Worm (Caenorhabditis elegans) whole organism, L3 larva: Measurements from ENCODE around the gene unc-93.

ENCODE experiments used
- ZK546.5 ChIP-seq: sonication (generic microtip); optimal IDR thresholded peaks from 2 replicates; lab custom pipeline; 2017; ENCODE audit warnings: missing biosample characterization, missing genetic modification characterization
- ceh-28 ChIP-seq: fragments of 150-350 bp; optimal IDR thresholded peaks from 2 replicates; lab custom pipeline; 2014; ENCODE audit warnings: missing biosample characterization, missing genetic modification reagents, missing genetic modification characterization
- hmg-11 ChIP-seq: sonication (generic microtip); optimal IDR thresholded peaks from 2 replicates; lab custom pipeline; 2016; ENCODE audit warnings: missing genetic modification characterization, missing compliant biosample characterization
- nhr-76 ChIP-seq: fragments of 150-350 bp; sonication (generic microtip); optimal IDR thresholded peaks from 5 replicates; lab custom pipeline; 2014; ENCODE audit warnings: missing biosample characterization, missing genetic modification characterization

- no peak for TF ChIP-seq ZK546.5 (tag; lab: Kevin White, UChicago)
- TF ChIP-seq hmg-11 (tag; lab: Kevin White, UChicago) = no peak
- TF ChIP-seq nhr-76 (tag; lab: Kevin White, UChicago) = no peak
- TF ChIP-seq ceh-28 (tag; lab: Kevin White, UChicago) = no peak
Observed at ce11 chrIII:3679083-3679482, 34.9 kb downstream of the unc-93 start.
